Worm (Caenorhabditis elegans) whole organism, L2 larva: ENCODE data around the gene Y38C1AA.6.

Source experiments
- C34F6.9 ChIP-seq: fragments of 150-350 bp; optimal IDR thresholded peaks from 2 replicates; lab custom pipeline; 2014; ENCODE audit warnings: missing biosample characterization, missing genetic modification characterization
- F13H6.1 ChIP-seq: sonication (generic microtip); optimal IDR thresholded peaks from 2 replicates; lab custom pipeline; 2016; ENCODE audit warnings: missing genetic modification characterization, missing compliant biosample characterization
- Y55F3AM.14 ChIP-seq: fragments of 200-800 bp; sonication (Bioruptor generic); optimal IDR thresholded peaks from 2 replicates; lab custom pipeline; 2018; ENCODE audit warnings: mild to moderate bottlenecking, missing genetic modification characterization, missing compliant biosample characterization
- ZK546.5 ChIP-seq: sonication (generic microtip); optimal IDR thresholded peaks from 2 replicates; lab custom pipeline; 2017; ENCODE audit warnings: missing biosample characterization, missing genetic modification characterization
- aly-2 ChIP-seq: fragments of 150-350 bp; optimal IDR thresholded peaks from 2 replicates; lab custom pipeline; 2014; ENCODE audit warnings: missing biosample characterization, missing genetic modification characterization
- ama-1 ChIP-seq: fragments of 150-350 bp; optimal IDR thresholded peaks from 2 replicates; lab custom pipeline; 2018; ENCODE audit warnings: inconsistent platforms
- blmp-1 ChIP-seq: sonication (generic microtip); optimal IDR thresholded peaks from 2 replicates; lab custom pipeline; 2017; ENCODE audit warnings: missing genetic modification characterization, mild to moderate bottlenecking, missing compliant biosample characterization, antibody characterized with exemption, moderate library complexity; ENCODE audit not compliant: insufficient read depth
- ceh-16 ChIP-seq: fragments of 150-350 bp; optimal IDR thresholded peaks from 2 replicates; lab custom pipeline; 2014; ENCODE audit warnings: missing biosample characterization, missing genetic modification characterization
- crh-2 ChIP-seq: sonication (generic microtip); optimal IDR thresholded peaks from 2 replicates; lab custom pipeline; 2017; ENCODE audit warnings: missing biosample characterization, missing genetic modification characterization
- dmd-4 ChIP-seq: sonication (generic microtip); optimal IDR thresholded peaks from 2 replicates; lab custom pipeline; 2017; ENCODE audit warnings: missing biosample characterization, missing genetic modification characterization
- egl-27 ChIP-seq: sonication (generic microtip); optimal IDR thresholded peaks from 3 replicates; lab custom pipeline; 2017; ENCODE audit warnings: missing biosample characterization, missing genetic modification reagents, missing genetic modification characterization
- elt-1 ChIP-seq: fragments of 150-350 bp; optimal IDR thresholded peaks from 2 replicates; lab custom pipeline; 2014; ENCODE audit warnings: missing biosample characterization, missing genetic modification characterization
- elt-3 ChIP-seq: sonication (generic microtip); optimal IDR thresholded peaks from 2 replicates; lab custom pipeline; 2017; ENCODE audit warnings: missing biosample characterization, missing genetic modification characterization
- fos-1 ChIP-seq: fragments of 150-350 bp; optimal IDR thresholded peaks from 2 replicates; lab custom pipeline; 2014; ENCODE audit warnings: missing biosample characterization, missing genetic modification characterization
- gmeb-1 ChIP-seq: fragments of 150-350 bp; optimal IDR thresholded peaks from 2 replicates; lab custom pipeline; 2014; ENCODE audit warnings: missing biosample characterization, missing genetic modification characterization
- lin-11 ChIP-seq: fragments of 150-350 bp; sonication (generic microtip); optimal IDR thresholded peaks from 2 replicates; lab custom pipeline; 2014; ENCODE audit warnings: missing biosample characterization, missing genetic modification characterization, inconsistent platforms, mixed read lengths
- lin-13 ChIP-seq: fragments of 150-350 bp; optimal IDR thresholded peaks from 2 replicates; lab custom pipeline; 2014; ENCODE audit warnings: missing biosample characterization, missing genetic modification reagents, missing genetic modification characterization
- lin-39 ChIP-seq: fragments of 150-350 bp; optimal IDR thresholded peaks from 2 replicates; lab custom pipeline; 2014; ENCODE audit warnings: missing biosample characterization, missing genetic modification reagents, missing genetic modification characterization
- lsy-2 ChIP-seq, 2 experiments: fragments of 150-350 bp in 1 of 2; sonication (generic microtip) in 1 of 2; optimal IDR thresholded peaks; 2 replicates each; lab custom pipeline; 2014 to 2017; ENCODE audit warnings: missing biosample characterization in 2 of 2, missing genetic modification characterization in 2 of 2
- mab-5 ChIP-seq: fragments of 150-350 bp; optimal IDR thresholded peaks from 2 replicates; lab custom pipeline; 2014; ENCODE audit warnings: missing biosample characterization, missing genetic modification characterization
- mbf-1 ChIP-seq: sonication (generic microtip); optimal IDR thresholded peaks from 2 replicates; lab custom pipeline; 2017; ENCODE audit warnings: missing biosample characterization, missing genetic modification characterization
- mdl-1 ChIP-seq, 2 experiments: fragments of 150-350 bp in 1 of 2; sonication (generic microtip) in 1 of 2; optimal IDR thresholded peaks; 2 replicates each; lab custom pipeline; 2017; ENCODE audit warnings: missing biosample characterization in 2 of 2, missing genetic modification characterization in 2 of 2
- nhr-10 ChIP-seq: sonication (generic microtip); optimal IDR thresholded peaks from 2 replicates; lab custom pipeline; 2017; ENCODE audit warnings: missing biosample characterization, missing genetic modification characterization
- nhr-11 ChIP-seq: fragments of 150-350 bp; optimal IDR thresholded peaks from 2 replicates; lab custom pipeline; 2014; ENCODE audit warnings: missing biosample characterization, missing genetic modification characterization
- nhr-129 ChIP-seq: fragments of 150-350 bp; optimal IDR thresholded peaks from 2 replicates; lab custom pipeline; 2014; ENCODE audit warnings: missing biosample characterization, missing genetic modification characterization
- nhr-23 ChIP-seq: fragments of 150-350 bp; optimal IDR thresholded peaks from 2 replicates; lab custom pipeline; 2014; ENCODE audit warnings: missing biosample characterization, missing genetic modification reagents, missing genetic modification characterization
- nhr-237 ChIP-seq: fragments of 150-350 bp; optimal IDR thresholded peaks from 2 replicates; lab custom pipeline; 2014; ENCODE audit warnings: missing biosample characterization, missing genetic modification characterization
- nhr-25 ChIP-seq: fragments of 150-350 bp; sonication (generic microtip); optimal IDR thresholded peaks from 3 replicates; lab custom pipeline; 2014; ENCODE audit warnings: missing biosample characterization, missing genetic modification characterization
- nhr-6 ChIP-seq: fragments of 150-350 bp; optimal IDR thresholded peaks from 2 replicates; lab custom pipeline; 2014; ENCODE audit warnings: missing biosample characterization, missing genetic modification characterization
- nhr-77 ChIP-seq: fragments of 150-350 bp; optimal IDR thresholded peaks from 2 replicates; lab custom pipeline; 2014; ENCODE audit warnings: missing biosample characterization, missing genetic modification characterization
- peb-1 ChIP-seq: fragments of 150-350 bp; optimal IDR thresholded peaks from 2 replicates; lab custom pipeline; 2014; ENCODE audit warnings: missing biosample characterization, missing genetic modification characterization
- skn-1 ChIP-seq: sonication (generic microtip); optimal IDR thresholded peaks from 2 replicates; lab custom pipeline; 2017; ENCODE audit warnings: missing biosample characterization, missing genetic modification characterization
- sma-3 ChIP-seq: sonication (generic microtip); optimal IDR thresholded peaks from 2 replicates; lab custom pipeline; 2016; ENCODE audit warnings: missing genetic modification reagents, missing genetic modification characterization, missing compliant biosample characterization
- sma-9 ChIP-seq, 2 experiments: fragments of 150-350 bp in 1 of 2; sonication (generic microtip) in 1 of 2; optimal IDR thresholded peaks; 2 replicates each; lab custom pipeline; 2014 to 2016; ENCODE audit warnings: missing genetic modification characterization in 2 of 2, mild to moderate bottlenecking in 1 of 2, missing biosample characterization in 1 of 2, missing compliant biosample characterization in 1 of 2, missing genetic modification reagents in 1 of 2, moderate library complexity in 1 of 2
- snpc-4 ChIP-seq: fragments of 150-350 bp; optimal IDR thresholded peaks from 2 replicates; lab custom pipeline; 2014; ENCODE audit warnings: missing biosample characterization, missing genetic modification characterization
- unc-55 ChIP-seq: fragments of 150-350 bp; sonication (generic microtip); optimal IDR thresholded peaks from 3 replicates; lab custom pipeline; 2014; ENCODE audit warnings: missing biosample characterization, missing genetic modification reagents, missing genetic modification characterization
- unc-62 ChIP-seq: fragments of 150-350 bp; optimal IDR thresholded peaks from 2 replicates; lab custom pipeline; 2014; ENCODE audit warnings: missing biosample characterization, missing genetic modification reagents, missing genetic modification characterization
- zag-1 ChIP-seq: fragments of 150-350 bp; optimal IDR thresholded peaks from 2 replicates; lab custom pipeline; 2014; ENCODE audit warnings: missing biosample characterization, missing genetic modification characterization
- ztf-1 ChIP-seq: fragments of 200-800 bp; sonication (Bioruptor generic); conservative IDR thresholded peaks from 2 replicates; pipeline ENCODE4 v1.3.6; 2022; ENCODE audit warnings: missing genetic modification characterization, missing compliant biosample characterization

The Y38C1AA.6 gene

DNA sequence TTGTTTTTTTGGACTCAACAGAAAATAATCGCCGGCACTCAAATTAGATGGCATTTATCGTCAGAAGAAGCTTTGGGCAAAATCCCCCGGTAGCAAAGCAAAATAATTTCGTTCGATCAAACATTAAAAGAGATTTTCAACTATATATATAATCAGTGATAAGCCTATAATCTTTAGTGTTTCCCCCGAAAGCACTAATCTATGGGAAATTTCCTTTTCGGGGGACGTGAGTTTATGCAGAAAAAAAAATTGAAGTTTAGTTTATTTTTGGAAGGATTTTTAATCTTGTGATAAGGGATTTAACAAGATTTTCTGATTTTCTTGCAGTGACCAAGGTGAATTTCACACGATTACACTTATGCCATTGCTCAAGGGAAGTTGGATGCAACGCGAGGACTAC lies 28.7 kb upstream of the Y38C1AA.6 start:
- TF ChIP-seq lin-39 (tag; lab: Kevin White, UChicago) (no peak), ama-1 (no peak), blmp-1 (tag; lab: Kevin White, UChicago) (no peak), nhr-10 (tag; lab: Kevin White, UChicago) (no peak), zag-1 (tag; lab: Kevin White, UChicago) (no peak), nhr-23 (no peak), unc-62 (GFP tag; lab: Kevin White, UChicago) (no peak), peb-1 (tag; lab: Kevin White, UChicago) (no peak), gmeb-1 (tag; lab: Kevin White, UChicago) (no peak), Y55F3AM.14 (no peak), ztf-1 (no peak), elt-1 (tag; lab: Kevin White, UChicago) (no peak), lsy-2 (tag; optimal IDR thresholded peaks at IDR 0.05; lab: Kevin White, UChicago) (no peak), elt-3 (tag; lab: Kevin White, UChicago) (no peak), unc-55 (GFP tag; lab: Kevin White, UChicago) (no peak), egl-27 (tag; lab: Kevin White, UChicago) (no peak)
- TF ChIP-seq, all 48 proteins: peak for 0

DNA sequence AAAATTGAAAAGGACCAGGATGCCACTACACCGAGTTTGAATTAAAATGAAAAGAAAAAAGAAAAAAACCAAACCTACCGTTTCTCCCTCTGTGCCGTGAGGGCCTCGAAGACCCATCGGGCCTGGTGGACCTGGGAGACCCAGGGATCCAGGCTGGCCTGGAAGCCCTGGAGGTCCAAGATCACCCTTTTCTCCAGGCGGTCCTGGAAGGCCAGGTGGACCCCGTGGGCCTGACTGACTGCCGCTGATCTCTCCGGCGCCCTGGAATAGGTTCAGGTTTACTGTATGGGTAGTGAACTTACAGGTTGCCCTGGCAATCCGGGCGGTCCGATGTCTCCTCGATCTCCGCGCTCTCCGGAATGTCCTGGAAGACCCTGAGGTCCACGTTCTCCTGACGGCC lies 23.0 kb upstream of the Y38C1AA.6 start:
- TF ChIP-seq lin-11 (no peak), nhr-237 (tag; lab: Kevin White, UChicago) (no peak), lin-13 (GFP tag; lab: Kevin White, UChicago) (no peak), F13H6.1 (no peak), nhr-10 (tag; lab: Kevin White, UChicago) (no peak), aly-2 (tag; lab: Kevin White, UChicago) (no peak), ZK546.5 (no peak), ama-1 (no peak), mbf-1 (tag; lab: Kevin White, UChicago) (no peak), nhr-77 (no peak), dmd-4 (tag; lab: Kevin White, UChicago) (no peak), sma-3 (GFP tag; lab: Kevin White, UChicago) (no peak), unc-62 (GFP tag; lab: Kevin White, UChicago) (no peak), ceh-16 (tag; lab: Kevin White, UChicago) (no peak), nhr-6 (tag; lab: Kevin White, UChicago) (no peak), mdl-1 (tag; optimal IDR thresholded peaks at IDR 0.05; lab: Kevin White, UChicago) (no peak)
- TF ChIP-seq, all 48 proteins: peak for 0

DNA sequence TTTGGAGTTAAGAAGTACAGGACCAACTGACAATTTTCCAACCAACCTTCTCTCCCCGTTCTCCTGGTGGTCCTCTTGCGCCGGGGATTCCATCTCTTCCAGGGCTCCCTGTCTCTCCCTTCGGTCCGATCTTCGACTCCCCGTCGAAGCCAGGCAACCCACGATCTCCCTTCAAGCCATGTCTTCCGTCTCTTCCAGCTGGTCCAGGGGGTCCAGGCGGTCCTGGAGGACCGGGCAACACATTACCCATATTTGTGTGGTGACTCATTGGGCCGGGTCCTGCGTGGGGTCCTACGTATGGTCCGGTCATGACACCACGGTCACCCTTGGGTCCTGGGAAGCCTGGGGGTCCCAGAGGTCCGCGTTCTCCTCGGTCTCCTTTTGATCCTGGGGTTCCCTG lies 21.6 kb upstream of the Y38C1AA.6 start:
- TF ChIP-seq nhr-25 (no peak), nhr-11 (no peak), skn-1 (tag; lab: Kevin White, UChicago) (no peak), ztf-1 (no peak), ZK546.5 (no peak), nhr-6 (tag; lab: Kevin White, UChicago) (no peak), crh-2 (no peak), nhr-77 (no peak), gmeb-1 (tag; lab: Kevin White, UChicago) (no peak), peb-1 (tag; lab: Kevin White, UChicago) (no peak), unc-62 (GFP tag; lab: Kevin White, UChicago) (no peak), zag-1 (tag; lab: Kevin White, UChicago) (no peak), aly-2 (tag; lab: Kevin White, UChicago) (no peak), mbf-1 (tag; lab: Kevin White, UChicago) (no peak)

DNA sequence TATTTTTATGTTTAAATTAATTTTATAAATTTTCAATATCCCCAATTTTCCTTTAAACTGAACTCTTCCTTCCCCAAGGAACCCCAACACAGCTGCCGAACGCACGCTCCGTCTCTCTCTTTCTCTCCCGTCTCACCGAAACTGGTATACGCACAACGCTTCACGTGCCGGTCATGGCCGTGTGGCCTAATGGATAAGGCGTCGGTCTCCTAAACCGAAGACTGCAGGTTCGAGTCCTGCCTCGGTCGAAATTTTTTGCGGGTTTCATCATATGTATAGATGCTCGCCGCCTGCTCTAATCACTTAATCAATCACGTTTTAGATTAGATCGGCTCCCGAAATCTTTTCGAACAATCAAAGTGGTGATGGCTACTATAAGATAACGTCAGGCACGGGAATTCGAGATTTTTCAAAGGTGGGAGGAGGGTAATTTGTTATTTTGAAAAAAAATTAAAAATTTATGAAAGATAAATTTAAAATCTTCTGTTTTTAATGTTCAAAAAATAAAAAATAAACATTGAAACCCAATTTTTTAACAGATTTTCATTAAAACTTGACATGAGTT lies 18.7 kb upstream of the Y38C1AA.6 start:
- peak; percentile 20 for TF ChIP-seq snpc-4 (tag; lab: Kevin White, UChicago)
- peak; percentile 46 for TF ChIP-seq fos-1 (tag; lab: Kevin White, UChicago)
- TF ChIP-seq unc-55 (GFP tag; lab: Kevin White, UChicago) = peak; percentile 66
- no peak for TF ChIP-seq sma-9 (GFP tag; optimal IDR thresholded peaks at IDR 0.05; lab: Kevin White, UChicago)
- TF ChIP-seq sma-9 (tag; optimal IDR thresholded peaks at IDR 0.05; lab: Kevin White, UChicago) = no peak
- TF ChIP-seq blmp-1 (tag; lab: Kevin White, UChicago) = no peak
- TF ChIP-seq ZK546.5 = no peak
- peak; percentile 32 to 55 for TF ChIP-seq lsy-2 (tag; optimal IDR thresholded peaks at IDR 0.05; lab: Kevin White, UChicago)
- TF ChIP-seq C34F6.9 (tag; lab: Kevin White, UChicago) = peak; percentile 50
- peak; percentile 41 for TF ChIP-seq gmeb-1 (tag; lab: Kevin White, UChicago)
- TF ChIP-seq F13H6.1 = peak; percentile 56
- TF ChIP-seq nhr-10 (tag; lab: Kevin White, UChicago) = no peak
- TF ChIP-seq crh-2 = peak; percentile 34
- TF ChIP-seq nhr-129 (tag; lab: Kevin White, UChicago) = peak; percentile 83
- TF ChIP-seq Y55F3AM.14 = peak; percentile 7
- peak; percentile 1 for TF ChIP-seq mab-5 (tag; lab: Kevin White, UChicago)
- TF ChIP-seq mdl-1 (tag; optimal IDR thresholded peaks at IDR 0.05; lab: Kevin White, UChicago) = peak; percentile 27 to 82
- TF ChIP-seq lin-11 = peak; percentile 48
- peak; percentile 41 for TF ChIP-seq lin-13 (GFP tag; lab: Kevin White, UChicago)
- TF ChIP-seq, all 48 proteins: peak for 14
